Fruit fly (Drosophila melanogaster) whole organism, pupa: ENCODE results near the gene Acsx3.

Experiments
- CG10348 ChIP-seq: fragments of 200-800 bp; sonication (Bioruptor generic); IDR thresholded peaks from 2 replicates; pipeline ENCODE4 v1.3.6; 2022; ENCODE audit warnings: missing biosample characterization, missing genetic modification characterization
- CG9948 ChIP-seq: fragments of 200-800 bp; sonication (Bioruptor generic); optimal IDR thresholded peaks from 2 replicates; lab custom pipeline; 2018; ENCODE audit warnings: missing biosample characterization, mild to moderate bottlenecking, missing genetic modification characterization, moderate library complexity
- D1 ChIP-seq: fragments of 200-800 bp; sonication (Bioruptor generic); optimal IDR thresholded peaks from 2 replicates; lab custom pipeline; 2018; ENCODE audit warnings: missing biosample characterization, mild to moderate bottlenecking, missing genetic modification characterization, moderate library complexity
- EcR ChIP-seq: fragments of 200-800 bp; sonication (Bioruptor generic); optimal IDR thresholded peaks from 3 replicates; lab custom pipeline; 2019; ENCODE audit warnings: missing biosample characterization, missing genetic modification characterization, mild to moderate bottlenecking, moderate library complexity, missing genetic modification reagents
- gl ChIP-seq: fragments of 200-800 bp; sonication (Bioruptor generic); optimal IDR thresholded peaks from 2 replicates; lab custom pipeline; 2018; ENCODE audit warnings: missing biosample characterization, mild to moderate bottlenecking, missing genetic modification characterization

dm6 chr3R:19796835-19797234 lies 15.8 kb downstream of the Acsx3 start:
- no peak for TF ChIP-seq CG10348 (GFP tag; lab: Robert Waterston, UW)
- no peak for TF ChIP-seq D1 (tag; lab: Kevin White, UChicago)
- TF ChIP-seq EcR (GFP tag; lab: Kevin White, UChicago): no peak
- no peak for TF ChIP-seq CG9948 (tag; lab: Kevin White, UChicago)
- TF ChIP-seq gl (tag; lab: Kevin White, UChicago): no peak
